Worm (Caenorhabditis elegans) whole organism, L2 larva: ENCODE results near the gene acp-3.

Source experiments
- egl-27 ChIP-seq: sonication (generic microtip); optimal IDR thresholded peaks from 3 replicates; lab custom pipeline; 2017; ENCODE audit warnings: missing biosample characterization, missing genetic modification reagents, missing genetic modification characterization
- mab-5 ChIP-seq: fragments of 150-350 bp; optimal IDR thresholded peaks from 2 replicates; lab custom pipeline; 2014; ENCODE audit warnings: missing biosample characterization, missing genetic modification characterization
- skn-1 ChIP-seq: sonication (generic microtip); optimal IDR thresholded peaks from 2 replicates; lab custom pipeline; 2017; ENCODE audit warnings: missing biosample characterization, missing genetic modification characterization
- sma-3 ChIP-seq: sonication (generic microtip); optimal IDR thresholded peaks from 2 replicates; lab custom pipeline; 2016; ENCODE audit warnings: missing genetic modification reagents, missing genetic modification characterization, missing compliant biosample characterization
- unc-39 ChIP-seq: fragments of 150-350 bp; optimal IDR thresholded peaks from 2 replicates; lab custom pipeline; 2014; ENCODE audit warnings: missing biosample characterization, missing genetic modification characterization
- unc-55 ChIP-seq: fragments of 150-350 bp; sonication (generic microtip); optimal IDR thresholded peaks from 3 replicates; lab custom pipeline; 2014; ENCODE audit warnings: missing biosample characterization, missing genetic modification reagents, missing genetic modification characterization
- ztf-11 ChIP-seq: sonication (generic microtip); optimal IDR thresholded peaks from 2 replicates; lab custom pipeline; 2017; ENCODE audit warnings: missing biosample characterization, missing genetic modification characterization

- TF ChIP-seq skn-1 (tag; lab: Kevin White, UChicago) (no peak), egl-27 (no peak), unc-55 (GFP tag; lab: Kevin White, UChicago) (no peak), sma-3 (GFP tag; lab: Kevin White, UChicago) (no peak), ztf-11 (tag; lab: Kevin White, UChicago) (no peak), mab-5 (tag; lab: Kevin White, UChicago) (no peak), unc-39 (tag; lab: Kevin White, UChicago) (no peak)
Observed at ce11 chrII:8390751-8391150, 46.2 kb downstream of the acp-3 start, which contains the start of gene F49E12.10.
